Worm (Caenorhabditis elegans) whole organism, L1 larva: ENCODE results near the gene cest-31.

Experiments
- ama-1 ChIP-seq: fragments of 150-350 bp; optimal IDR thresholded peaks from 2 replicates; lab custom pipeline; 2014
- blmp-1 ChIP-seq: fragments of 150-350 bp; optimal IDR thresholded peaks from 2 replicates; lab custom pipeline; 2014; ENCODE audit warnings: missing biosample characterization, missing genetic modification characterization
- ces-1 ChIP-seq: fragments of 150-350 bp; optimal IDR thresholded peaks from 2 replicates; lab custom pipeline; 2014; ENCODE audit warnings: missing biosample characterization, missing genetic modification reagents, missing genetic modification characterization
- ets-5 ChIP-seq: fragments of 200-800 bp; sonication (Bioruptor generic); IDR thresholded peaks from 2 replicates; pipeline ENCODE4 v1.3.6; 2022; ENCODE audit warnings: missing genetic modification characterization, missing compliant biosample characterization
- lin-13 ChIP-seq: fragments of 150-350 bp; optimal IDR thresholded peaks from 2 replicates; lab custom pipeline; 2014; ENCODE audit warnings: missing biosample characterization, missing genetic modification reagents, missing genetic modification characterization
- lin-39 ChIP-seq: fragments of 150-350 bp; optimal IDR thresholded peaks from 2 replicates; lab custom pipeline; 2014; ENCODE audit warnings: missing biosample characterization, missing genetic modification reagents, missing genetic modification characterization
- nhr-237 ChIP-seq: fragments of 150-350 bp; optimal IDR thresholded peaks from 2 replicates; lab custom pipeline; 2014; ENCODE audit warnings: missing biosample characterization, missing genetic modification characterization
- pag-3 ChIP-seq: sonication (generic microtip); optimal IDR thresholded peaks from 2 replicates; lab custom pipeline; 2017; ENCODE audit warnings: missing genetic modification characterization, mild to moderate bottlenecking, missing compliant biosample characterization, antibody characterized with exemption, borderline replicate concordance; ENCODE audit not compliant: insufficient read depth
- unc-62 ChIP-seq: fragments of 150-350 bp; optimal IDR thresholded peaks from 2 replicates; lab custom pipeline; 2014; ENCODE audit warnings: missing biosample characterization, missing genetic modification reagents, missing genetic modification characterization
- zag-1 ChIP-seq: fragments of 150-350 bp; optimal IDR thresholded peaks from 2 replicates; lab custom pipeline; 2014; ENCODE audit warnings: missing biosample characterization, missing genetic modification characterization

- TF ChIP-seq pag-3 (no peak), lin-13 (GFP tag; lab: Kevin White, UChicago) (no peak), lin-39 (tag; lab: Kevin White, UChicago) (no peak), nhr-237 (tag; lab: Kevin White, UChicago) (no peak), ets-5 (no peak), unc-62 (GFP tag; lab: Kevin White, UChicago) (no peak), ces-1 (GFP tag; lab: Kevin White, UChicago) (no peak), zag-1 (no peak), blmp-1 (tag; lab: Kevin White, UChicago) (no peak), ama-1 (lab: Kevin White, UChicago) (no peak)
These were observed 15.3 kb upstream of the cest-31 start for ce11 chrV:6658765-6659164.
